Fruit fly (Drosophila melanogaster): ENCODE data around the gene poe.

poe gene

DNA sequence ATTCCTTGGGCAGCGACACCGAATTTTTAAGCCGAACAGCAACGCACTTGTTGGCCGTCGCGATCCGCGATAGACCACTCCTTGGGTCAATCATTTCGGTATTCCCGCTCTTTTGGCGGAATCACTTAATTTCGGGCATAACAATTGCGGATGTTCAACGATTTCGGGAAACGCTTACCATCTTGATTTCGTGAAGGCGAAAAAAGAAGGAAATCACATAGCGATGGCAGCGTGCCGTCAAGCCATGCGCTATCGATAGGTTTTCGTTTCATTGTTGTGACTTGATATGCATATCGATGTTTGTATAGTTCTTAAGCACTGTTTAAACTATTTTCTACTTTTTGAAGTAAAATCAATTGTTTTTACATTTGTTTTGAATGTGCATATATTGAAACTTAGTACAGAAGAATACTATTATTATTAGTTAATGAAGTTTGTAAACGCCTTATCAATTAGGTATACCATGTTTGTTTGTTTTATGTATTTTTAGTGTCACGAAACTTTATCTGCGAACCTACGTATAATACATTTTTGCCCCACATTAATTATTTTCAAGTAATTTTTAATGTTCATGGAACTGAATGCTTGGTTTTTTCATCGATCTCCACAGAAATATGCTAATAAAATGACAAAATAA is 28.7 kb downstream of the poe start, which contains the start of gene RpL36A (continued):
- TF ChIP-seq trem (tag; optimal IDR thresholded peaks at IDR 0.05) = peak; percentile 32
- TF ChIP-seq CG2116 (GFP tag; optimal IDR thresholded peaks at IDR 0.05) = peak; percentile 85
- TF ChIP-seq Scr (GFP tag; IDR thresholded peaks at IDR 0.05; ENCODE audit: partially characterized antibody) = peak; percentile 87
- TF ChIP-seq vvl (GFP tag; IDR thresholded peaks at IDR 0.05) = peak; percentile 74
- peak; percentile 64 for TF ChIP-seq CG14710 (tag; optimal IDR thresholded peaks at IDR 0.05)
- TF ChIP-seq gcm2 (GFP tag; optimal IDR thresholded peaks at IDR 0.05) = peak; percentile 47
- TF ChIP-seq E2f1 (GFP tag; IDR thresholded peaks at IDR 0.05) = peak; percentile 13; the same call in 1 of the 2 replicates
- TF ChIP-seq Hmx (GFP tag; optimal IDR thresholded peaks at IDR 0.05) = no peak
- TF ChIP-seq esg (GFP tag; conservative IDR thresholded peaks at IDR 0.05) = no peak
- TF ChIP-seq CG34376 (GFP tag; optimal IDR thresholded peaks at IDR 0.05) = peak; percentile 85
- TF ChIP-seq chif (GFP tag; optimal IDR thresholded peaks at IDR 0.05) = peak in 1 of 2 experiments; percentile 63
- peak; percentile 97 for TF ChIP-seq CG42726 (GFP tag; IDR thresholded peaks at IDR 0.05; ENCODE audit: partially characterized antibody)
- no peak for TF ChIP-seq wor (GFP tag; IDR thresholded peaks at IDR 0.05)
- TF ChIP-seq jing (GFP tag; optimal IDR thresholded peaks at IDR 0.05) = no peak
- TF ChIP-seq CG6175 (GFP tag; IDR thresholded peaks at IDR 0.05) = 0 out of 3 replicates have a peak, but pooled peaks have one; percentile 24
- TF ChIP-seq fd96Cb (tag; optimal IDR thresholded peaks at IDR 0.05) = no peak
- TF ChIP-seq CG17186 (GFP tag; optimal IDR thresholded peaks at IDR 0.05) = peak; percentile 21
- TF ChIP-seq slbo (GFP tag; IDR thresholded peaks at IDR 0.05) = peak; percentile 76
- TF ChIP-seq lab (GFP tag; optimal IDR thresholded peaks at IDR 0.05) = peak; percentile 77
- no peak for TF ChIP-seq Kr (GFP tag; optimal IDR thresholded peaks at IDR 0.05)
- no peak for TF ChIP-seq Gsc (GFP tag; IDR thresholded peaks at IDR 0.05)
- 0 out of 3 replicates have a peak, but pooled peaks have one; percentile 24 for TF ChIP-seq tgo (GFP tag; IDR thresholded peaks at IDR 0.05)
- peak; percentile 4 for TF ChIP-seq twi (tag; optimal IDR thresholded peaks at IDR 0.05)
- peak; percentile 64 for TF ChIP-seq unpg (GFP tag; optimal IDR thresholded peaks at IDR 0.05)
- TF ChIP-seq Hand (GFP tag; optimal IDR thresholded peaks at IDR 0.05) = peak; percentile 57
- no peak for TF ChIP-seq aop (GFP tag; IDR thresholded peaks at IDR 0.05)
- TF ChIP-seq CG8944 (GFP tag; optimal IDR thresholded peaks at IDR 0.05) = peak; percentile 43
- TF ChIP-seq CG13123 (GFP tag; optimal IDR thresholded peaks at IDR 0.05) = no peak
- TF ChIP-seq CG14860 (GFP tag; IDR thresholded peaks at IDR 0.05; ENCODE audit: partially characterized antibody) = peak; percentile 81
- TF ChIP-seq CG1792 (GFP tag; optimal IDR thresholded peaks at IDR 0.05) = no peak
- peak; percentile 75 for TF ChIP-seq CG6854 (GFP tag; optimal IDR thresholded peaks at IDR 0.05)
- peak; percentile 81 for TF ChIP-seq B-H2 (GFP tag; optimal IDR thresholded peaks at IDR 0.05)
- peak; percentile 81 for TF ChIP-seq Rfx (GFP tag; IDR thresholded peaks at IDR 0.05)
- peak; percentile 37 for TF ChIP-seq CG33557 (GFP tag; optimal IDR thresholded peaks at IDR 0.05)
- peak; percentile 97 for TF ChIP-seq Bgb (GFP tag; IDR thresholded peaks at IDR 0.05; ENCODE audit: partially characterized antibody)
- TF ChIP-seq Poxn (GFP tag; IDR thresholded peaks at IDR 0.05) = no peak
- TF ChIP-seq CG10274 (GFP tag; optimal IDR thresholded peaks at IDR 0.05) = no peak
- TF ChIP-seq vfl (GFP tag; optimal IDR thresholded peaks at IDR 0.05) = no peak
- TF ChIP-seq cad (GFP tag; optimal IDR thresholded peaks at IDR 0.05) = no peak
- TF ChIP-seq tx (GFP tag; optimal IDR thresholded peaks at IDR 0.05) = no peak
- 0 out of 2 replicates have a peak, but pooled peaks have one; percentile 23 for TF ChIP-seq al (GFP tag; IDR thresholded peaks at IDR 0.05)
- no peak for TF ChIP-seq Pdp1 (GFP tag; optimal IDR thresholded peaks at IDR 0.05)
- peak; percentile 52 for TF ChIP-seq CG11398 (GFP tag; optimal IDR thresholded peaks at IDR 0.05)
- TF ChIP-seq dmrt11E (tag; optimal IDR thresholded peaks at IDR 0.05) = peak; percentile 35
- peak; percentile 94 for TF ChIP-seq Sry-δ (GFP tag; optimal IDR thresholded peaks at IDR 0.05)
- no peak for TF ChIP-seq Dip3 (GFP tag; optimal IDR thresholded peaks at IDR 0.05)
- no peak for TF ChIP-seq Vsx1 (GFP tag; optimal IDR thresholded peaks at IDR 0.05)
- 0 out of 2 replicates have a peak, but pooled peaks have one; percentile 20 for TF ChIP-seq bowl (GFP tag; IDR thresholded peaks at IDR 0.05)
- no peak for TF ChIP-seq ewg (GFP tag; optimal IDR thresholded peaks at IDR 0.05)
- peak; percentile 41 for TF ChIP-seq Bdp1 (GFP tag; optimal IDR thresholded peaks at IDR 0.05)
